Worm (Caenorhabditis elegans): ENCODE measurements around the gene T02D1.7.

DNA sequence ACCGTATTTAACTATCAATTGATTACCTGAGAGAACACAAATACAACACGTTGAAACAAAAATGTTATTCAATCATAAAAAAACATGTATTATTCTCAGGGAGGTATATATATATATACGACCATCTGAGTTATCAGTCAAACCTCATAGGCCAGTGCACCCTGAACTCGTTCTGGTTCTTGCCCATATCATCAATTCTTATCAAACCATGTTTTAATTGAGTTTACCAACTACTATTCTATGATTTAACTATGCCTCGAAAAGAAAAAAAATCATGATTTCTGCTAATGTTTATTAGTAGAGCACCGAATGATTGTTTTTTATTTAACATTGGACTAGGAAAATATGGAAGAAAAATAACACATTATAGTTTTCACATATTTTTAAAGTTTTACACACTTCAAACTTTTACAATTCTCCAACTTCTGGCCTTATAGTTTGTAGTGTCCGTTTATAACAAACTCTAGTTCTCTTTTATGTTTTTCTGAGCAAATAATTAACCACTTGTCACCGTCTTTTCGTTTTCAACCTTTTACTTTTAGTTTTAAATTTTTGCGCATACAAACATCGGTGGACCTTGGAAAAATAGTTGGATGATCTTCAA is 25.4 kb upstream of the T02D1.7 start:
- no peak for TF ChIP-seq sox-4 (tag; optimal IDR thresholded peaks at IDR 0.05)
- TF ChIP-seq elt-3 (tag; optimal IDR thresholded peaks at IDR 0.05): no peak
- TF ChIP-seq nhr-76 (tag; optimal IDR thresholded peaks at IDR 0.05): no peak
- no peak for TF ChIP-seq efl-3 (GFP tag; optimal IDR thresholded peaks at IDR 0.05)
- TF ChIP-seq tbx-2 (tag; optimal IDR thresholded peaks at IDR 0.05): no peak
- TF ChIP-seq nhr-237 (tag; optimal IDR thresholded peaks at IDR 0.05): no peak
- TF ChIP-seq pqm-1 (tag; optimal IDR thresholded peaks at IDR 0.05): no peak
- no peak for TF ChIP-seq hpl-2 (GFP tag; optimal IDR thresholded peaks at IDR 0.05)
